Worm (Caenorhabditis elegans): ENCODE measurements around the gene C05D11.5.

DNA sequence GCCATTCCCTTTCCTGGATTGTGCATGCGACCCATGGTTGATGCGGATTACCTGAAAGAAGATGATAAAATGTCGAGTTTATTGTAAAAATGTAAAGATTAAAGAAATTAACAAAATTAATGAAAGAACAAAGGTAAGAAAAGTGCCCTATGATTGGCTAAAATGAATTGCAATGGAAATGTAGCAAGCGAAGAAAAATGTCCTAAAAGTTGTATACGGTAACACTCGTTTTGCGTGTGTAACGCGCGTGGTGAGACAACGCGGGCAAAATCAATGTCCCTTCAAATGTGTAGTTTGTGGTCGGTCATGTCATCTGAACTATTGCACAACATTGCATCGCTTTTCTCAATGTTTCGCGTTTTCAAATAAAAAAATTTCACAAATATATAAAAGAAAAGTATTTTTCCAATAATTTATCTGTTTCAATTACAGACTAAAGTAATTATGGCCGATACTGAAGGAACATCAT is 36.8 kb downstream of the C05D11.5 start, which contains the start of the genes rps-13 and nfx-1:
- TF ChIP-seq nhr-77 (tag; optimal IDR thresholded peaks at IDR 0.05) (no peak), nhr-237 (tag; optimal IDR thresholded peaks at IDR 0.05) (no peak), elt-2 (tag; optimal IDR thresholded peaks at IDR 0.05) (peak; percentile 51), pha-4 (tag; optimal IDR thresholded peaks at IDR 0.05) (peak; percentile 94), tbx-2 (tag; optimal IDR thresholded peaks at IDR 0.05) (no peak), elt-1 (tag; optimal IDR thresholded peaks at IDR 0.05) (no peak), fkh-2 (tag; optimal IDR thresholded peaks at IDR 0.05) (no peak), unc-62 (GFP tag; optimal IDR thresholded peaks at IDR 0.05) (no peak)

Measured in whole organism, L3 larva.